Worm (Caenorhabditis elegans): ENCODE data around the gene Y43B11AL.1.

The Y43B11AL.1 gene

ce11 chrIV:7097450-7097849 is 32.3 kb downstream of the Y43B11AL.1 start:
- TF ChIP-seq efl-1 (optimal IDR thresholded peaks at IDR 0.05) = no peak
- no peak for TF ChIP-seq efl-1 (GFP tag; optimal IDR thresholded peaks at IDR 0.05 in 1 of 2)
- no peak for TF ChIP-seq nhr-84 (tag; optimal IDR thresholded peaks at IDR 0.05)
- TF ChIP-seq swsn-7 (tag; optimal IDR thresholded peaks at IDR 0.05) = no peak
- TF ChIP-seq sup-37 (GFP tag; optimal IDR thresholded peaks at IDR 0.05) = no peak
- TF ChIP-seq fkh-8 (tag; optimal IDR thresholded peaks at IDR 0.05) = no peak
- no peak for TF ChIP-seq fos-1 (tag; optimal IDR thresholded peaks at IDR 0.05)
- TF ChIP-seq tbx-2 (tag; optimal IDR thresholded peaks at IDR 0.05) = no peak
- no peak for TF ChIP-seq ceh-88 (GFP tag; IDR thresholded peaks at IDR 0.05)
- TF ChIP-seq grh-1 (GFP tag; IDR thresholded peaks at IDR 0.05) = no peak
- TF ChIP-seq C04F5.9 (tag; optimal IDR thresholded peaks at IDR 0.05) = no peak

ce11 chrIV:7098509-7099065 is 33.5 kb downstream of the Y43B11AL.1 start, which contains the start of gene ZC477.4:
Gene ZC477.4 (minus strand): TSS chrIV:7098784.
- peak; percentile 16 to 17 for TF ChIP-seq lsy-2 (tag; optimal IDR thresholded peaks at IDR 0.05)
- TF ChIP-seq nhr-19 (GFP tag; conservative IDR thresholded peaks at IDR 0.05) = peak; percentile 26; the same call in 1 of the 2 replicates
- TF ChIP-seq pag-3 (tag; optimal IDR thresholded peaks at IDR 0.05; ENCODE audit: borderline replicate concordance, insufficient read depth) = peak; percentile 90
- peak; percentile 25 for TF ChIP-seq unc-130 (tag; optimal IDR thresholded peaks at IDR 0.05)
- peak; percentile 37 for TF ChIP-seq snu-23 (GFP tag; optimal IDR thresholded peaks at IDR 0.05)
- peak; percentile 32 for TF ChIP-seq nhr-20 (tag; optimal IDR thresholded peaks at IDR 0.05)
- peak; percentile 4 for TF ChIP-seq nhr-77 (tag; optimal IDR thresholded peaks at IDR 0.05)
- TF ChIP-seq lin-14 (GFP tag; optimal IDR thresholded peaks at IDR 0.05) = peak; percentile 74
- no peak for TF ChIP-seq nhr-90 (tag; optimal IDR thresholded peaks at IDR 0.05; ENCODE audit: poor library complexity)
- TF ChIP-seq nhr-71 (tag; optimal IDR thresholded peaks at IDR 0.05) = peak; percentile 59
- TF ChIP-seq fkh-8 (tag; optimal IDR thresholded peaks at IDR 0.05) = no peak
- TF ChIP-seq nhr-28 (tag; optimal IDR thresholded peaks at IDR 0.05) = no peak
- TF ChIP-seq dpl-1 (GFP tag; optimal IDR thresholded peaks at IDR 0.05) = peak in 1 of 3 experiments; percentile 7
- peak; percentile 58 for TF ChIP-seq rnt-1 (tag; optimal IDR thresholded peaks at IDR 0.05)
- TF ChIP-seq dsc-1 (tag; optimal IDR thresholded peaks at IDR 0.05) = peak; percentile 59

- TF ChIP-seq tbx-2 (tag; optimal IDR thresholded peaks at IDR 0.05) = peak; percentile 15
- TF ChIP-seq efl-3 (GFP tag; optimal IDR thresholded peaks at IDR 0.05) = no peak
- no peak for TF ChIP-seq C04F5.9 (tag; optimal IDR thresholded peaks at IDR 0.05)
- peak; percentile 13 for TF ChIP-seq blmp-1 (tag; optimal IDR thresholded peaks at IDR 0.05)
- TF ChIP-seq nhr-19 (GFP tag; conservative IDR thresholded peaks at IDR 0.05) = peak; percentile 39
- TF ChIP-seq nhr-20 (tag; optimal IDR thresholded peaks at IDR 0.05) = peak; percentile 34
- TF ChIP-seq skn-1 (tag; optimal IDR thresholded peaks at IDR 0.05) = peak; percentile 3
- peak; percentile 70 for TF ChIP-seq rnt-1 (tag; optimal IDR thresholded peaks at IDR 0.05)
- TF ChIP-seq lsy-2 (tag; optimal IDR thresholded peaks at IDR 0.05) = peak in 1 of 2 experiments; percentile 22
- TF ChIP-seq snu-23 (GFP tag; optimal IDR thresholded peaks at IDR 0.05) = peak; percentile 28
- no peak for TF ChIP-seq mdl-1 (tag; optimal IDR thresholded peaks at IDR 0.05)
- TF ChIP-seq mab-9 (GFP tag; IDR thresholded peaks at IDR 0.05) = no peak
- TF ChIP-seq nhr-77 (tag; optimal IDR thresholded peaks at IDR 0.05) = peak; percentile 12
- no peak for TF ChIP-seq swsn-7 (tag; optimal IDR thresholded peaks at IDR 0.05)
- peak; percentile 7 to 24 for TF ChIP-seq efl-1 (optimal IDR thresholded peaks at IDR 0.05)
- no peak for TF ChIP-seq efl-1 (GFP tag; optimal IDR thresholded peaks at IDR 0.05 in 1 of 2)
- peak; percentile 52 for TF ChIP-seq nhr-71 (tag; optimal IDR thresholded peaks at IDR 0.05)
- TF ChIP-seq unc-98 (GFP tag; IDR thresholded peaks at IDR 0.05) = no peak
- TF ChIP-seq zip-4 (GFP tag; optimal IDR thresholded peaks at IDR 0.05) = no peak
- peak; percentile 13 for TF ChIP-seq unc-130 (tag; optimal IDR thresholded peaks at IDR 0.05)
- no peak for TF ChIP-seq grh-1 (GFP tag; IDR thresholded peaks at IDR 0.05)
- no peak for TF ChIP-seq unc-86 (tag; optimal IDR thresholded peaks at IDR 0.05)
- no peak for TF ChIP-seq ztf-11 (tag; optimal IDR thresholded peaks at IDR 0.05)
- no peak for TF ChIP-seq ama-1 (optimal IDR thresholded peaks at IDR 0.05)
- TF ChIP-seq ceh-90 (tag; optimal IDR thresholded peaks at IDR 0.05) = no peak
- peak; percentile 13 for TF ChIP-seq lir-3 (tag; optimal IDR thresholded peaks at IDR 0.05; ENCODE audit: poor library complexity)
- no peak for TF ChIP-seq sup-37 (GFP tag; optimal IDR thresholded peaks at IDR 0.05)
- TF ChIP-seq lin-14 (GFP tag; optimal IDR thresholded peaks at IDR 0.05) = peak; percentile 65
- peak; percentile 11 for TF ChIP-seq ztf-4 (tag; optimal IDR thresholded peaks at IDR 0.05)
These were observed 34.3 kb downstream of the Y43B11AL.1 start for ce11 chrIV:7099377-7099776.

All from whole organism, L1 larva.